Worm (Caenorhabditis elegans): Measurements from ENCODE around the gene slc-17.5.

slc-17.5 gene

DNA sequence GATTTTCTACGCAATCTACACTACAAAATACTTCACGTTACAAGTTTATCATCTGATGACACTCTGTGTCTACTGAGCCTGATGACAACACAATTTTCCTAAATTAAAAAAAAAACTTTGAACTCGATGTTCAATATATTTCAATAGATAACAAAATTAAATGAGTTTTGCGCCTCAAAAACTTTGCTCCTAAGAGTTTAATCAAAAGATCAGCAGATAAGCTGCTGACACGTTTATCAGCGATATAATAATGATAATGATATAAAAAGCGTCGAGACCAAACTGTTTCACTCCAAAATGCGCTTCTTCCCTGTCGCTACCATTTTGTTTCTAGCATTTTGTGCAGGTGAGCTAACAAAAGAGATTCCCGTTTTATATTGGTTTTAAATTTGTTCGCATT lies 23.0 kb upstream of the slc-17.5 start, which contains the start of gene clec-218:
Gene clec-218, plus strand, starts transcription at position 262 of the 400 bp plus-strand sequence.
- TF ChIP-seq pes-1 (GFP tag; IDR thresholded peaks at IDR 0.05), result no peak
- TF ChIP-seq ama-1 (optimal IDR thresholded peaks at IDR 0.05), result no peak
- no peak for TF ChIP-seq hmg-4 (GFP tag; optimal IDR thresholded peaks at IDR 0.05)
- TF ChIP-seq B0310.2 (tag; optimal IDR thresholded peaks at IDR 0.05), result no peak
- TF ChIP-seq aly-1 (tag; optimal IDR thresholded peaks at IDR 0.05), result no peak
- no peak for TF ChIP-seq ceh-13 (GFP tag; optimal IDR thresholded peaks at IDR 0.05)
- TF ChIP-seq scrt-1 (GFP tag; IDR thresholded peaks at IDR 0.05), result no peak
- no peak for TF ChIP-seq ets-7 (tag; optimal IDR thresholded peaks at IDR 0.05)
- no peak for TF ChIP-seq flt-1 (GFP tag; IDR thresholded peaks at IDR 0.05)
- TF ChIP-seq tbx-11 (GFP tag; IDR thresholded peaks at IDR 0.05), result no peak
- no peak for TF ChIP-seq sea-1 (GFP tag; conservative IDR thresholded peaks at IDR 0.05)
- TF ChIP-seq F13C5.2 (tag; optimal IDR thresholded peaks at IDR 0.05), result no peak
- no peak for TF ChIP-seq tra-4 (tag; optimal IDR thresholded peaks at IDR 0.05)

DNA sequence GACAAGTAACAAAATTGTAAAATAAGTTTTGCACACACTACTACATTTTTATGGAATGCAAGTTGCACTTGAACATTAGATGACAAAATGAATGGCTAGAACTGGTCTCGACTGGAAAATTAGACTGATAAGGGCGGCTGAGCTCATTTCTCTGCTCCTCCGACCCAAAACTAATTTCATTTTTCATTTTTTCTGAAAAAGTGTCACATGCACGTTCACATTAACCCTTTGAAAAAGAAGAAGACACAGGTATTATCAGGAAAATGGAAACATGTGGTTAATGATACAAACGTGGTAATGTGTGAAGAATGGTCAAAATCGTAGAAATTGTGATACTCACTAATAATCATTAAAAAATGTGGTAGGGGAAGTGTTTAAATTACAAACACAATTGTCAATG lies 22.3 kb upstream of the slc-17.5 start:
- TF ChIP-seq hmg-4 (GFP tag; optimal IDR thresholded peaks at IDR 0.05) (no peak), ets-7 (tag; optimal IDR thresholded peaks at IDR 0.05) (no peak), flt-1 (GFP tag; IDR thresholded peaks at IDR 0.05) (no peak), hmbx-1 (tag; optimal IDR thresholded peaks at IDR 0.05) (no peak), tbx-37 (GFP tag; conservative IDR thresholded peaks at IDR 0.05) (no peak), ama-1 (optimal IDR thresholded peaks at IDR 0.05) (no peak), F13C5.2 (tag; optimal IDR thresholded peaks at IDR 0.05) (no peak), ceh-13 (GFP tag; optimal IDR thresholded peaks at IDR 0.05) (no peak), B0310.2 (tag; optimal IDR thresholded peaks at IDR 0.05) (no peak), tbx-11 (GFP tag; IDR thresholded peaks at IDR 0.05) (no peak)

ce11 chrV:8306366-8306765 lies 21.7 kb upstream of the slc-17.5 start, which contains the start of gene W02D7.8:
Gene W02D7.8, minus strand, starts transcription at chrV:8306466.
- no peak for TF ChIP-seq hnd-1 (tag; optimal IDR thresholded peaks at IDR 0.05)
- no peak for TF ChIP-seq flt-1 (GFP tag; IDR thresholded peaks at IDR 0.05)
- TF ChIP-seq ceh-36 (tag; optimal IDR thresholded peaks at IDR 0.05), result no peak
- TF ChIP-seq tra-4 (tag; optimal IDR thresholded peaks at IDR 0.05), result no peak
- no peak for TF ChIP-seq tbx-11 (GFP tag; IDR thresholded peaks at IDR 0.05)
- no peak for TF ChIP-seq B0310.2 (tag; optimal IDR thresholded peaks at IDR 0.05)
- no peak for TF ChIP-seq F13C5.2 (tag; optimal IDR thresholded peaks at IDR 0.05)
- no peak for TF ChIP-seq scrt-1 (GFP tag; IDR thresholded peaks at IDR 0.05)
- TF ChIP-seq ceh-13 (GFP tag; optimal IDR thresholded peaks at IDR 0.05), result no peak
- no peak for TF ChIP-seq ets-7 (tag; optimal IDR thresholded peaks at IDR 0.05)
- no peak for TF ChIP-seq sea-1 (GFP tag; conservative IDR thresholded peaks at IDR 0.05)
- no peak for TF ChIP-seq pes-1 (GFP tag; IDR thresholded peaks at IDR 0.05)
- TF ChIP-seq tbx-37 (GFP tag; conservative IDR thresholded peaks at IDR 0.05), result no peak
- no peak for TF ChIP-seq hmbx-1 (tag; optimal IDR thresholded peaks at IDR 0.05)
- no peak for TF ChIP-seq aly-1 (tag; optimal IDR thresholded peaks at IDR 0.05)

DNA sequence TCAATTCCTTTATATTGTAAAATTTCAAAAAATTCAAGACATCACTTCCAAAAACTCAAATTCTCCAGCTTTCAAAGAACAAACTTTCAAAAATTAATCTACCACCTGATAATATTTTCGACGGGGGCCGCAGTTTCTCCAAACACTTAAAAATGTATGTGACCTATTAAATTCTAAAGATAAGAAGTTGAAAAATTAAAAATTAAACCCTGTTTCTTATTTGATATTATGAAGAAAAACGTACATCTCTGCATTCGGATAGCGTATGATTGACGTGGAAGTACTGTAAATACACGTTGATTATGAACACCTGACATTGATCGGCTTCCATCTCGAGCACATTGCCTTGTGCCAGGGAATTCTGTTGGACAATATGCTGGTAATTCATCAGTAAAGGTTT lies 21.2 kb upstream of the slc-17.5 start:
- TF ChIP-seq ets-7 (tag; optimal IDR thresholded peaks at IDR 0.05) (no peak), ceh-36 (tag; optimal IDR thresholded peaks at IDR 0.05) (no peak), F13C5.2 (tag; optimal IDR thresholded peaks at IDR 0.05) (no peak), hmbx-1 (tag; optimal IDR thresholded peaks at IDR 0.05) (no peak), aly-1 (tag; optimal IDR thresholded peaks at IDR 0.05) (no peak), hmg-4 (GFP tag; optimal IDR thresholded peaks at IDR 0.05) (no peak), flt-1 (GFP tag; IDR thresholded peaks at IDR 0.05) (no peak), ama-1 (optimal IDR thresholded peaks at IDR 0.05) (no peak), pes-1 (GFP tag; IDR thresholded peaks at IDR 0.05) (no peak), tbx-11 (GFP tag; IDR thresholded peaks at IDR 0.05) (no peak), tra-4 (tag; optimal IDR thresholded peaks at IDR 0.05) (no peak), hnd-1 (tag; optimal IDR thresholded peaks at IDR 0.05) (no peak)

ce11 chrV:8304461-8305195 lies 19.9 kb upstream of the slc-17.5 start, which contains the start of gene W02D7.11:
Gene W02D7.11, minus strand, starts transcription at chrV:8304511.
- TF ChIP-seq aly-1 (tag; optimal IDR thresholded peaks at IDR 0.05) (no peak), scrt-1 (GFP tag; IDR thresholded peaks at IDR 0.05) (no peak), hmg-4 (GFP tag; optimal IDR thresholded peaks at IDR 0.05) (no peak), ceh-36 (tag; optimal IDR thresholded peaks at IDR 0.05) (no peak), F13C5.2 (tag; optimal IDR thresholded peaks at IDR 0.05) (no peak), tbx-37 (GFP tag; conservative IDR thresholded peaks at IDR 0.05) (no peak), hnd-1 (tag; optimal IDR thresholded peaks at IDR 0.05) (no peak), hmbx-1 (tag; optimal IDR thresholded peaks at IDR 0.05) (no peak), ets-7 (tag; optimal IDR thresholded peaks at IDR 0.05) (no peak), tra-4 (tag; optimal IDR thresholded peaks at IDR 0.05) (no peak), ama-1 (optimal IDR thresholded peaks at IDR 0.05) (no peak), B0310.2 (tag; optimal IDR thresholded peaks at IDR 0.05) (no peak), ceh-13 (GFP tag; optimal IDR thresholded peaks at IDR 0.05) (no peak), tbx-11 (GFP tag; IDR thresholded peaks at IDR 0.05) (no peak)

DNA sequence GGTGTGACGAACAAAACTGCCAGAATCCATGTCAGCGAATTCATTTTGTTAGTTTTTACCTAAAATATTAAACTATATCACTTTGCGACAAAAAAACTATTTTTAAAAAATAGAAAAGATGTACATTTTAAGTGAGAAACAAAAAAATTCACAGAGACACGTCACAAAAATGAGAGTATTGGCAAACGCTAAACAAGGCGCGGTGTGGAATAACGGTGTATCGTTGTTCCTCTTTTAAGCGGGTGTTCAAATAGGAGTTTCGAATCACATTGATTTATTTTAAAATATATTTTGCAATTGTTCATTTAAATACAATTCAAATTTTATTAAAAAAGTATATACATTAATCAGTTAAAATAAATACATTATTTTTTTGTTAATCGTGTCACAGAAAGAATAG lies 17.8 kb upstream of the slc-17.5 start, which contains the start of gene sel-9:
Gene sel-9, minus strand, starts transcription at position 59 of the 400 bp plus-strand sequence.
- no peak for TF ChIP-seq sea-1 (GFP tag; conservative IDR thresholded peaks at IDR 0.05)
- no peak for TF ChIP-seq ceh-36 (tag; optimal IDR thresholded peaks at IDR 0.05)
- TF ChIP-seq flt-1 (GFP tag; IDR thresholded peaks at IDR 0.05), result no peak
- no peak for TF ChIP-seq aly-1 (tag; optimal IDR thresholded peaks at IDR 0.05)
- no peak for TF ChIP-seq tbx-37 (GFP tag; conservative IDR thresholded peaks at IDR 0.05)
- TF ChIP-seq F13C5.2 (tag; optimal IDR thresholded peaks at IDR 0.05), result no peak
- TF ChIP-seq hmg-4 (GFP tag; optimal IDR thresholded peaks at IDR 0.05), result no peak
- TF ChIP-seq B0310.2 (tag; optimal IDR thresholded peaks at IDR 0.05), result no peak
- no peak for TF ChIP-seq tra-4 (tag; optimal IDR thresholded peaks at IDR 0.05)
- no peak for TF ChIP-seq scrt-1 (GFP tag; IDR thresholded peaks at IDR 0.05)
- no peak for TF ChIP-seq ama-1 (optimal IDR thresholded peaks at IDR 0.05)
- no peak for TF ChIP-seq ets-7 (tag; optimal IDR thresholded peaks at IDR 0.05)
- no peak for TF ChIP-seq ceh-13 (GFP tag; optimal IDR thresholded peaks at IDR 0.05)
- no peak for TF ChIP-seq hmbx-1 (tag; optimal IDR thresholded peaks at IDR 0.05)
- TF ChIP-seq tbx-11 (GFP tag; IDR thresholded peaks at IDR 0.05), result no peak
- no peak for TF ChIP-seq pes-1 (GFP tag; IDR thresholded peaks at IDR 0.05)
- no peak for TF ChIP-seq hnd-1 (tag; optimal IDR thresholded peaks at IDR 0.05)

Measured in whole organism, early embryonic.